Fruit fly (Drosophila melanogaster) whole organism, embryonic: ENCODE results near the gene CG15643.
A peak's percentile ranks its signal among the peaks of the same experiment; 100 is the strongest.

ENCODE experiments used
- Atf-2 ChIP-seq: fragments of 200-800 bp; sonication (Bioruptor generic); optimal IDR thresholded peaks from 2 replicates; lab custom pipeline; 2016; ENCODE audit warnings: missing biosample characterization, missing genetic modification characterization
- Bgb ChIP-seq: fragments of 200-800 bp; sonication (Bioruptor generic); IDR thresholded peaks from 2 replicates; pipeline ENCODE4 v1.3.6; 2022; ENCODE audit warnings: missing biosample characterization, missing genetic modification characterization; ENCODE audit not compliant: partially characterized antibody
- CG10267 ChIP-seq: fragments of 200-800 bp; sonication (Bioruptor generic); optimal IDR thresholded peaks from 2 replicates; lab custom pipeline; 2018; ENCODE audit warnings: missing biosample characterization, mild to moderate bottlenecking, missing genetic modification characterization, moderate library complexity
- CG10565 ChIP-seq: fragments of 200-800 bp; sonication (Bioruptor generic); optimal IDR thresholded peaks from 3 replicates; lab custom pipeline; 2016; ENCODE audit warnings: missing biosample characterization, mild to moderate bottlenecking, missing genetic modification characterization
- CG11085 ChIP-seq: fragments of 200-800 bp; sonication (Bioruptor generic); IDR thresholded peaks from 2 replicates; pipeline ENCODE4 v1.3.6; 2022; ENCODE audit warnings: missing biosample characterization, missing genetic modification characterization
- CG12104 ChIP-seq: fragments of 200-800 bp; sonication (Bioruptor generic); optimal IDR thresholded peaks from 3 replicates; lab custom pipeline; 2016; ENCODE audit warnings: missing biosample characterization, missing genetic modification characterization
- CG12236 ChIP-seq: fragments of 200-800 bp; sonication (Bioruptor generic); optimal IDR thresholded peaks from 2 replicates; lab custom pipeline; 2016; ENCODE audit warnings: missing biosample characterization, missing genetic modification characterization
- CG12391 ChIP-seq: fragments of 200-800 bp; sonication (Bioruptor generic); optimal IDR thresholded peaks from 3 replicates; lab custom pipeline; 2018; ENCODE audit warnings: missing biosample characterization, mild to moderate bottlenecking, missing genetic modification characterization, moderate library complexity
- CG13287 ChIP-seq: fragments of 200-800 bp; sonication (Bioruptor generic); IDR thresholded peaks from 2 replicates; pipeline ENCODE4 v1.3.6; 2022; ENCODE audit warnings: missing biosample characterization, missing genetic modification characterization; ENCODE audit not compliant: partially characterized antibody
- CG14710 ChIP-seq: fragments of 200-800 bp; sonication (Bioruptor generic); optimal IDR thresholded peaks from 3 replicates; lab custom pipeline; 2019; ENCODE audit warnings: missing biosample characterization, mild to moderate bottlenecking, missing genetic modification characterization, moderate library complexity
- CG15514 ChIP-seq: fragments of 200-800 bp; sonication (Bioruptor generic); optimal IDR thresholded peaks from 3 replicates; lab custom pipeline; 2017; ENCODE audit warnings: missing biosample characterization, missing genetic modification characterization, mild to moderate bottlenecking, moderate library complexity, missing genetic modification reagents
- CG16813 ChIP-seq: fragments of 200-800 bp; sonication (Bioruptor generic); IDR thresholded peaks from 3 replicates; pipeline ENCODE4 v1.3.6; 2022; ENCODE audit warnings: missing biosample characterization, missing genetic modification characterization; ENCODE audit not compliant: partially characterized antibody
- CG17568 ChIP-seq: fragments of 200-800 bp; sonication (Bioruptor generic); optimal IDR thresholded peaks from 2 replicates; lab custom pipeline; 2018; ENCODE audit warnings: missing biosample characterization, mild to moderate bottlenecking, missing genetic modification characterization, moderate library complexity
- CG18011 ChIP-seq: fragments of 200-800 bp; sonication (Bioruptor generic); optimal IDR thresholded peaks from 2 replicates; lab custom pipeline; 2017; ENCODE audit warnings: missing biosample characterization, missing genetic modification characterization, mild to moderate bottlenecking, moderate library complexity, missing genotype
- CG30020 ChIP-seq: fragments of 200-800 bp; optimal IDR thresholded peaks from 2 replicates; lab custom pipeline; 2019; ENCODE audit warnings: missing biosample characterization, mild to moderate bottlenecking, missing genetic modification characterization, moderate library complexity
- CG30403 ChIP-seq: fragments of 200-800 bp; sonication (Bioruptor generic); optimal IDR thresholded peaks from 3 replicates; lab custom pipeline; 2016; ENCODE audit warnings: missing biosample characterization, missing genetic modification characterization
- CG6272 ChIP-seq: fragments of 200-800 bp; sonication (Bioruptor generic); IDR thresholded peaks from 2 replicates; pipeline ENCODE4 v1.3.6; 2022; ENCODE audit warnings: missing biosample characterization, missing genetic modification characterization
- CG6791 ChIP-seq: fragments of 200-800 bp; sonication (Bioruptor generic); IDR thresholded peaks from 3 replicates; pipeline ENCODE4 v1.3.6; 2022; ENCODE audit warnings: missing biosample characterization, missing genetic modification characterization; ENCODE audit not compliant: partially characterized antibody
- CG7987 ChIP-seq: fragments of 200-800 bp; sonication (Bioruptor generic); optimal IDR thresholded peaks from 2 replicates; lab custom pipeline; 2018; ENCODE audit warnings: missing biosample characterization, mild to moderate bottlenecking, missing genetic modification characterization, moderate library complexity
- CG8281 ChIP-seq: fragments of 200-800 bp; sonication (Bioruptor generic); optimal IDR thresholded peaks from 2 replicates; lab custom pipeline; 2018; ENCODE audit warnings: missing biosample characterization, mild to moderate bottlenecking, missing genetic modification characterization, moderate library complexity
- Dbx ChIP-seq: fragments of 200-800 bp; sonication (Bioruptor generic); IDR thresholded peaks from 3 replicates; pipeline ENCODE4 v1.3.6; 2022; ENCODE audit warnings: missing biosample characterization, missing genetic modification characterization
- Dp ChIP-seq: fragments of 200-800 bp; sonication (Bioruptor generic); optimal IDR thresholded peaks from 2 replicates; lab custom pipeline; 2018; ENCODE audit warnings: missing biosample characterization, mild to moderate bottlenecking, missing genetic modification characterization, moderate library complexity
- E2f2 ChIP-seq: fragments of 200-800 bp; sonication (Bioruptor generic); IDR thresholded peaks from 2 replicates; pipeline ENCODE4 v1.3.6; 2022; ENCODE audit warnings: missing biosample characterization, missing genetic modification characterization
- Hand ChIP-seq: fragments of 200-800 bp; sonication (Bioruptor generic); optimal IDR thresholded peaks from 2 replicates; lab custom pipeline; 2017; ENCODE audit warnings: mild to moderate bottlenecking, missing biosample characterization, missing genetic modification reagents, missing genetic modification characterization
- MBD-R2 ChIP-seq: fragments of 200-800 bp; sonication (Bioruptor generic); IDR thresholded peaks from 2 replicates; pipeline ENCODE4 v1.3.6; 2022; ENCODE audit warnings: missing biosample characterization, missing genetic modification characterization
- Neu2 ChIP-seq: fragments of 200-800 bp; sonication (Bioruptor generic); optimal IDR thresholded peaks from 3 replicates; lab custom pipeline; 2016; ENCODE audit warnings: missing biosample characterization, missing genetic modification characterization, borderline replicate concordance
- NfI ChIP-seq: fragments of 200-800 bp; sonication (Bioruptor generic); optimal IDR thresholded peaks from 3 replicates; lab custom pipeline; 2018; ENCODE audit warnings: missing biosample characterization, mild to moderate bottlenecking, missing genetic modification characterization, moderate library complexity
- Pdp1 ChIP-seq, 2 experiments: fragments of 200-800 bp; sonication (Bioruptor generic); optimal IDR thresholded peaks; 3 replicates each; lab custom pipeline; 2016; ENCODE audit warnings: missing biosample characterization in 2 of 2, missing genetic modification characterization in 2 of 2, mild to moderate bottlenecking in 1 of 2, moderate library complexity in 1 of 2
- Rfx ChIP-seq: fragments of 200-800 bp; sonication (Bioruptor generic); IDR thresholded peaks from 2 replicates; pipeline ENCODE4 v1.3.6; 2022; ENCODE audit warnings: missing biosample characterization, missing genetic modification characterization
- Sry-δ ChIP-seq: fragments of 200-800 bp; sonication (Bioruptor generic); optimal IDR thresholded peaks from 2 replicates; lab custom pipeline; 2016; ENCODE audit warnings: missing biosample characterization, missing genetic modification characterization
- amos ChIP-seq: fragments of 200-800 bp; sonication (Bioruptor generic); IDR thresholded peaks from 2 replicates; pipeline ENCODE4 v1.3.6; 2022; ENCODE audit warnings: missing biosample characterization, missing genetic modification characterization; ENCODE audit not compliant: partially characterized antibody
- ase ChIP-seq: fragments of 200-800 bp; sonication (Bioruptor generic); IDR thresholded peaks from 3 replicates; pipeline ENCODE4 v1.3.6; 2022; ENCODE audit warnings: missing biosample characterization, missing genetic modification characterization
- bbx ChIP-seq: fragments of 200-800 bp; sonication (Bioruptor generic); IDR thresholded peaks from 2 replicates; pipeline ENCODE4 v1.3.6; 2022; ENCODE audit warnings: missing biosample characterization, missing genetic modification characterization; ENCODE audit not compliant: partially characterized antibody
- caup ChIP-seq: fragments of 200-800 bp; sonication (Bioruptor generic); optimal IDR thresholded peaks from 3 replicates; lab custom pipeline; 2017; ENCODE audit warnings: missing biosample characterization, mild to moderate bottlenecking, missing genetic modification characterization, moderate library complexity; ENCODE audit not compliant: severe bottlenecking
- cg ChIP-seq: fragments of 200-800 bp; sonication (Bioruptor generic); optimal IDR thresholded peaks from 3 replicates; lab custom pipeline; 2019; ENCODE audit warnings: missing biosample characterization, mild to moderate bottlenecking, missing genetic modification characterization, moderate library complexity
- chm ChIP-seq: fragments of 200-800 bp; sonication (Bioruptor generic); IDR thresholded peaks from 2 replicates; pipeline ENCODE4 v1.3.6; 2022; ENCODE audit warnings: missing biosample characterization, missing genetic modification characterization
- croc ChIP-seq: fragments of 200-800 bp; sonication (Bioruptor generic); conservative IDR thresholded peaks from 3 replicates; pipeline ENCODE4 v1.3.6; 2022; ENCODE audit warnings: missing biosample characterization, missing genetic modification characterization
- dysf ChIP-seq: fragments of 200-800 bp; sonication (Bioruptor generic); IDR thresholded peaks from 3 replicates; pipeline ENCODE4 v1.3.6; 2022; ENCODE audit warnings: missing biosample characterization, missing genetic modification characterization
- jumu ChIP-seq: fragments of 200-800 bp; sonication (Bioruptor generic); optimal IDR thresholded peaks from 3 replicates; lab custom pipeline; 2016; ENCODE audit warnings: missing biosample characterization, missing genetic modification characterization
- knrl ChIP-seq: fragments of 200-800 bp; sonication (Bioruptor generic); IDR thresholded peaks from 3 replicates; pipeline ENCODE4 v1.3.6; 2022; ENCODE audit warnings: missing biosample characterization, missing genetic modification characterization; ENCODE audit not compliant: partially characterized antibody
- pzg ChIP-seq: fragments of 200-800 bp; sonication (Bioruptor generic); optimal IDR thresholded peaks from 3 replicates; lab custom pipeline; 2018; ENCODE audit warnings: missing biosample characterization, mild to moderate bottlenecking, missing genetic modification characterization, moderate library complexity
- ranshi ChIP-seq: fragments of 200-800 bp; sonication (Bioruptor generic); IDR thresholded peaks from 2 replicates; pipeline ENCODE4 v1.3.6; 2022; ENCODE audit warnings: missing biosample characterization, missing genetic modification characterization
- so ChIP-seq: fragments of 200-800 bp; sonication (Bioruptor generic); IDR thresholded peaks from 3 replicates; pipeline ENCODE4 v1.3.6; 2022; ENCODE audit warnings: missing biosample characterization, missing genetic modification characterization
- sob ChIP-seq: fragments of 200-800 bp; sonication (Bioruptor generic); IDR thresholded peaks from 2 replicates; pipeline ENCODE4 v1.3.6; 2022; ENCODE audit warnings: missing biosample characterization, missing genetic modification characterization
- sr ChIP-seq: fragments of 200-800 bp; sonication (Bioruptor generic); IDR thresholded peaks from 3 replicates; pipeline ENCODE4 v1.3.6; 2022; ENCODE audit warnings: missing biosample characterization, missing genetic modification characterization
- tap ChIP-seq: fragments of 200-800 bp; optimal IDR thresholded peaks from 3 replicates; lab custom pipeline; 2019; ENCODE audit warnings: missing biosample characterization, mild to moderate bottlenecking, missing genetic modification characterization, moderate library complexity
- unc-4 ChIP-seq: fragments of 200-800 bp; sonication (Bioruptor generic); IDR thresholded peaks from 2 replicates; pipeline ENCODE4 v1.3.6; 2022; ENCODE audit warnings: missing biosample characterization, missing genetic modification characterization; ENCODE audit not compliant: partially characterized antibody
- vvl ChIP-seq: fragments of 200-800 bp; sonication (Bioruptor generic); IDR thresholded peaks from 2 replicates; pipeline ENCODE4 v1.3.6; 2022; ENCODE audit warnings: missing biosample characterization, missing genetic modification characterization
- zen2 ChIP-seq: fragments of 200-800 bp; sonication (Bioruptor generic); IDR thresholded peaks from 3 replicates; pipeline ENCODE4 v1.3.6; 2022; ENCODE audit warnings: missing biosample characterization, missing genetic modification characterization; ENCODE audit not compliant: partially characterized antibody

The CG15643 gene

dm6 chrX:15574384-15574783 is 2.4 kb upstream of the CG15643 start, which contains the start of gene CG9213:
Gene CG9213 (minus strand): TSS chrX:15574535.
- TF ChIP-seq CG12104 (GFP tag; lab: Kevin White, UChicago) (no peak), Rfx (GFP tag; lab: Robert Waterston, UW) (peak; percentile 39), CG14710 (peak; percentile 19), zen2 (peak; percentile 58; the same call in 2 of the 3 replicates), knrl (GFP tag; lab: Robert Waterston, UW) (peak; percentile 80; the same call in 2 of the 3 replicates), CG12391 (peak; percentile 0), vvl (GFP tag; lab: Robert Waterston, UW) (0 out of 2 replicates have a peak, but pooled peaks have one; percentile 13), CG11085 (no peak), E2f2 (GFP tag; lab: Robert Waterston, UW) (0 out of 2 replicates have a peak, but pooled peaks have one; percentile 35), CG12236 (GFP tag; lab: Kevin White, UChicago) (no peak), CG13287 (peak; percentile 87), ranshi (GFP tag; lab: Robert Waterston, UW) (no peak), Bgb (peak; percentile 84), CG6272 (0 out of 2 replicates have a peak, but pooled peaks have one; percentile 7), CG18011 (GFP tag; lab: Kevin White, UChicago) (no peak), ase (GFP tag; lab: Robert Waterston, UW) (no peak), Dp (peak; percentile 34), so (no peak), bbx (peak; percentile 72), CG15514 (GFP tag; lab: Kevin White, UChicago) (peak; percentile 19), NfI (GFP tag; lab: Kevin White, UChicago) (peak; percentile 13), CG16813 (peak; percentile 77), CG7987 (no peak), CG8281 (tag; lab: Kevin White, UChicago) (peak; percentile 65), dysf (no peak), CG10565 (GFP tag; lab: Kevin White, UChicago) (no peak), amos (GFP tag; lab: Robert Waterston, UW) (peak; percentile 84), caup (GFP tag; lab: Kevin White, UChicago) (no peak), Sry-δ (GFP tag; lab: Kevin White, UChicago) (peak; percentile 84), CG6791 (GFP tag; lab: Robert Waterston, UW) (peak; percentile 84), Hand (GFP tag; lab: Kevin White, UChicago) (no peak), croc (no peak), tap (tag; lab: Kevin White, UChicago) (no peak), sob (GFP tag; lab: Robert Waterston, UW) (0 out of 2 replicates have a peak, but pooled peaks have one; percentile 10), CG10267 (tag; lab: Kevin White, UChicago) (peak; percentile 17), Neu2 (GFP tag; lab: Kevin White, UChicago) (no peak), chm (GFP tag; lab: Robert Waterston, UW) (no peak), unc-4 (GFP tag; lab: Robert Waterston, UW) (peak; percentile 81), MBD-R2 (GFP tag; lab: Robert Waterston, UW) (peak; percentile 91), pzg (GFP tag; lab: Kevin White, UChicago) (peak; percentile 54), Pdp1 (GFP tag; optimal IDR thresholded peaks at IDR 0.05; lab: Kevin White, UChicago) (peak in 1 of 2 experiments; percentile 13), cg (GFP tag; lab: Kevin White, UChicago) (no peak), Atf-2 (GFP tag; lab: Kevin White, UChicago) (no peak), CG30020 (tag; lab: Kevin White, UChicago) (no peak), CG30403 (no peak), sr (no peak), CG17568 (no peak), jumu (no peak), Dbx (GFP tag; lab: Robert Waterston, UW) (0 out of 3 replicates have a peak, but pooled peaks have one; percentile 14)
